Worm (Caenorhabditis elegans) whole organism, L1 larva: ENCODE data around the gene F32D8.12.

Source experiments
- nhr-28 ChIP-seq: fragments of 150-350 bp; optimal IDR thresholded peaks from 2 replicates; lab custom pipeline; 2014; ENCODE audit warnings: missing biosample characterization, missing genetic modification characterization
- sox-4 ChIP-seq: sonication (generic microtip); optimal IDR thresholded peaks from 2 replicates; lab custom pipeline; 2016; ENCODE audit warnings: missing genetic modification characterization, missing compliant biosample characterization
- sptf-1 ChIP-seq: fragments of 150-350 bp; optimal IDR thresholded peaks from 2 replicates; lab custom pipeline; 2014; ENCODE audit warnings: missing biosample characterization, missing genetic modification characterization
- tbx-2 ChIP-seq: sonication (generic microtip); optimal IDR thresholded peaks from 2 replicates; lab custom pipeline; 2016; ENCODE audit warnings: missing genetic modification characterization, missing compliant biosample characterization
- ztf-4 ChIP-seq: fragments of 150-350 bp; optimal IDR thresholded peaks from 2 replicates; lab custom pipeline; 2014; ENCODE audit warnings: missing biosample characterization, missing genetic modification characterization

- TF ChIP-seq ztf-4 (no peak), tbx-2 (no peak), nhr-28 (tag; lab: Kevin White, UChicago) (no peak), sptf-1 (tag; lab: Kevin White, UChicago) (no peak), sox-4 (tag; lab: Kevin White, UChicago) (no peak)
These were observed 19.1 kb upstream of the F32D8.12 start for ce11 chrV:10909959-10910358.
